Fruit fly (Drosophila melanogaster): ENCODE data around the gene CG5758.
A peak's percentile ranks its signal among the peaks of the same experiment; 100 is the strongest.

Gene CG5758

dm6 chr2L:18146618-18147099 lies 26.9 kb downstream of the CG5758 start:
- TF ChIP-seq Sin3A (optimal IDR thresholded peaks at IDR 0.05) (no peak), insv (optimal IDR thresholded peaks at IDR 0.05) (no peak), psq (optimal IDR thresholded peaks at IDR 0.05) (no peak), ttk (optimal IDR thresholded peaks at IDR 0.05) (no peak), h (optimal IDR thresholded peaks at IDR 0.05) (no peak), Myc (optimal IDR thresholded peaks at IDR 0.05) (no peak)

dm6 chr2L:18147511-18148072 lies 27.8 kb downstream of the CG5758 start:
- TF ChIP-seq psq (optimal IDR thresholded peaks at IDR 0.05) (no peak), Sin3A (optimal IDR thresholded peaks at IDR 0.05) (no peak), Myc (optimal IDR thresholded peaks at IDR 0.05) (no peak)

dm6 chr2L:18148552-18149219 lies 28.9 kb downstream of the CG5758 start:
- TF ChIP-seq insv (optimal IDR thresholded peaks at IDR 0.05) (no peak), h (optimal IDR thresholded peaks at IDR 0.05) (no peak), Myc (optimal IDR thresholded peaks at IDR 0.05) (no peak), psq (optimal IDR thresholded peaks at IDR 0.05) (no peak), ttk (optimal IDR thresholded peaks at IDR 0.05) (no peak)

dm6 chr2L:18149903-18150302 lies 30.1 kb downstream of the CG5758 start:
- no peak for TF ChIP-seq Sin3A (optimal IDR thresholded peaks at IDR 0.05)
- TF ChIP-seq insv (optimal IDR thresholded peaks at IDR 0.05) = no peak
- no peak for TF ChIP-seq psq (optimal IDR thresholded peaks at IDR 0.05)
- no peak for TF ChIP-seq Myc (optimal IDR thresholded peaks at IDR 0.05)
- TF ChIP-seq h (optimal IDR thresholded peaks at IDR 0.05) = no peak
- TF ChIP-seq ttk (optimal IDR thresholded peaks at IDR 0.05) = no peak

dm6 chr2L:18150393-18151133 lies 30.8 kb downstream of the CG5758 start:
- TF ChIP-seq ttk (optimal IDR thresholded peaks at IDR 0.05) (peak; percentile 58), Sin3A (optimal IDR thresholded peaks at IDR 0.05) (no peak)

- TF ChIP-seq Sin3A (optimal IDR thresholded peaks at IDR 0.05) = no peak
- TF ChIP-seq ttk (optimal IDR thresholded peaks at IDR 0.05) = no peak
- TF ChIP-seq h (optimal IDR thresholded peaks at IDR 0.05) = no peak
- no peak for TF ChIP-seq psq (optimal IDR thresholded peaks at IDR 0.05)
- TF ChIP-seq insv (optimal IDR thresholded peaks at IDR 0.05) = no peak
- no peak for TF ChIP-seq Myc (optimal IDR thresholded peaks at IDR 0.05)
Measured at dm6 chr2L:18151134-18151825, 31.5 kb downstream of the CG5758 start.

dm6 chr2L:18151826-18152138 lies 32.0 kb downstream of the CG5758 start:
- TF ChIP-seq Myc (optimal IDR thresholded peaks at IDR 0.05) (no peak), insv (optimal IDR thresholded peaks at IDR 0.05) (no peak), psq (optimal IDR thresholded peaks at IDR 0.05) (no peak), ttk (optimal IDR thresholded peaks at IDR 0.05) (no peak), h (optimal IDR thresholded peaks at IDR 0.05) (no peak), Sin3A (optimal IDR thresholded peaks at IDR 0.05) (no peak)

- TF ChIP-seq h (optimal IDR thresholded peaks at IDR 0.05) (no peak), psq (optimal IDR thresholded peaks at IDR 0.05) (no peak), Myc (optimal IDR thresholded peaks at IDR 0.05) (no peak), insv (optimal IDR thresholded peaks at IDR 0.05) (no peak), Sin3A (optimal IDR thresholded peaks at IDR 0.05) (no peak), ttk (optimal IDR thresholded peaks at IDR 0.05) (no peak)
Measured at dm6 chr2L:18152172-18152639, 32.4 kb downstream of the CG5758 start, which contains the start of gene Socs36E. Gene Socs36E (minus strand): TSS chr2L:18152417.

dm6 chr2L:18153068-18153467 lies 33.3 kb downstream of the CG5758 start, which contains the start of gene CG17681:
Gene CG17681 (plus strand): TSS chr2L:18153123.
- TF ChIP-seq psq (optimal IDR thresholded peaks at IDR 0.05) (no peak), Myc (optimal IDR thresholded peaks at IDR 0.05) (no peak), insv (optimal IDR thresholded peaks at IDR 0.05) (no peak), h (optimal IDR thresholded peaks at IDR 0.05) (no peak), Sin3A (optimal IDR thresholded peaks at IDR 0.05) (no peak), ttk (optimal IDR thresholded peaks at IDR 0.05) (no peak)

dm6 chr2L:18154551-18154950 lies 34.8 kb downstream of the CG5758 start, which contains the start of gene CG15155:
Gene CG15155 (plus strand): TSS chr2L:18154851.
- no peak for TF ChIP-seq psq (optimal IDR thresholded peaks at IDR 0.05)
- no peak for TF ChIP-seq Sin3A (optimal IDR thresholded peaks at IDR 0.05)
- TF ChIP-seq ttk (optimal IDR thresholded peaks at IDR 0.05) = no peak
- TF ChIP-seq insv (optimal IDR thresholded peaks at IDR 0.05) = no peak
- no peak for TF ChIP-seq Myc (optimal IDR thresholded peaks at IDR 0.05)
- TF ChIP-seq h (optimal IDR thresholded peaks at IDR 0.05) = no peak

- TF ChIP-seq h (optimal IDR thresholded peaks at IDR 0.05) = no peak
Measured at dm6 chr2L:18155877-18156276, 36.1 kb downstream of the CG5758 start, which contains the start of gene CG5783. Gene CG5783 (plus strand): TSS chr2L:18156043.

dm6 chr2L:18158622-18159043 lies 38.8 kb downstream of the CG5758 start:
- TF ChIP-seq h (optimal IDR thresholded peaks at IDR 0.05) = no peak
- no peak for TF ChIP-seq Myc (optimal IDR thresholded peaks at IDR 0.05)
- no peak for TF ChIP-seq insv (optimal IDR thresholded peaks at IDR 0.05)
- TF ChIP-seq Sin3A (optimal IDR thresholded peaks at IDR 0.05) = no peak
- no peak for TF ChIP-seq psq (optimal IDR thresholded peaks at IDR 0.05)
- TF ChIP-seq ttk (optimal IDR thresholded peaks at IDR 0.05) = no peak

Measured in Kc167 (cell line).